Fruit fly (Drosophila melanogaster) whole organism, embryonic: ENCODE results near the gene MRG15.

Experiments
- C15 ChIP-seq: fragments of 200-800 bp; sonication (Bioruptor generic); IDR thresholded peaks from 3 replicates; pipeline ENCODE4 v1.3.6; 2022; ENCODE audit warnings: missing biosample characterization, missing genetic modification characterization
- CG1024 ChIP-seq: fragments of 200-800 bp; sonication (Bioruptor generic); IDR thresholded peaks from 2 replicates; pipeline ENCODE4 v1.3.6; 2022; ENCODE audit warnings: missing biosample characterization, missing genetic modification characterization
- CG10462 ChIP-seq: fragments of 200-800 bp; sonication (Bioruptor generic); optimal IDR thresholded peaks from 2 replicates; lab custom pipeline; 2016; ENCODE audit warnings: missing biosample characterization, missing genetic modification characterization
- CG15269 ChIP-seq: fragments of 200-800 bp; sonication (Bioruptor generic); optimal IDR thresholded peaks from 2 replicates; lab custom pipeline; 2018; ENCODE audit warnings: missing biosample characterization, mild to moderate bottlenecking, missing genetic modification characterization, moderate library complexity
- CG15514 ChIP-seq: fragments of 200-800 bp; sonication (Bioruptor generic); optimal IDR thresholded peaks from 3 replicates; lab custom pipeline; 2017; ENCODE audit warnings: missing biosample characterization, missing genetic modification characterization, mild to moderate bottlenecking, moderate library complexity, missing genetic modification reagents
- CG17359 ChIP-seq: fragments of 200-800 bp; sonication (Bioruptor generic); optimal IDR thresholded peaks from 3 replicates; lab custom pipeline; 2018; ENCODE audit warnings: missing biosample characterization, mild to moderate bottlenecking, missing genetic modification characterization, moderate library complexity
- CG18011 ChIP-seq: fragments of 200-800 bp; sonication (Bioruptor generic); optimal IDR thresholded peaks from 2 replicates; lab custom pipeline; 2017; ENCODE audit warnings: missing biosample characterization, missing genetic modification characterization, mild to moderate bottlenecking, moderate library complexity, missing genotype
- CG30403 ChIP-seq: fragments of 200-800 bp; sonication (Bioruptor generic); optimal IDR thresholded peaks from 3 replicates; lab custom pipeline; 2016; ENCODE audit warnings: missing biosample characterization, missing genetic modification characterization
- CG32767 ChIP-seq: fragments of 200-800 bp; sonication (Bioruptor generic); IDR thresholded peaks from 2 replicates; pipeline ENCODE4 v1.3.6; 2022; ENCODE audit warnings: missing biosample characterization, missing genetic modification characterization
- CG32772 ChIP-seq: fragments of 200-800 bp; sonication (Bioruptor generic); IDR thresholded peaks from 2 replicates; pipeline ENCODE4 v1.3.6; 2022; ENCODE audit warnings: missing biosample characterization, missing genetic modification characterization
- CG34376 ChIP-seq: fragments of 200-800 bp; sonication (Bioruptor generic); optimal IDR thresholded peaks from 2 replicates; lab custom pipeline; 2018; ENCODE audit warnings: missing biosample characterization, mild to moderate bottlenecking, missing genetic modification characterization
- CG7357 ChIP-seq: fragments of 200-800 bp; sonication (Bioruptor generic); IDR thresholded peaks from 3 replicates; pipeline ENCODE4 v1.3.6; 2022; ENCODE audit warnings: missing biosample characterization, missing genetic modification characterization
- CG9215 ChIP-seq: fragments of 200-800 bp; sonication (Bioruptor generic); IDR thresholded peaks from 2 replicates; pipeline ENCODE4 v1.3.6; 2022; ENCODE audit warnings: missing biosample characterization, missing genetic modification characterization
- D19A ChIP-seq: fragments of 200-800 bp; optimal IDR thresholded peaks from 3 replicates; lab custom pipeline; 2019; ENCODE audit warnings: missing biosample characterization, mild to moderate bottlenecking, missing genetic modification characterization, moderate library complexity
- Dbx ChIP-seq: fragments of 200-800 bp; sonication (Bioruptor generic); IDR thresholded peaks from 3 replicates; pipeline ENCODE4 v1.3.6; 2022; ENCODE audit warnings: missing biosample characterization, missing genetic modification characterization
- Mad ChIP-seq: fragments of 200-800 bp; sonication (Bioruptor generic); optimal IDR thresholded peaks from 2 replicates; lab custom pipeline; 2016; ENCODE audit warnings: missing biosample characterization, missing genetic modification characterization
- Med ChIP-seq: fragments of 200-800 bp; sonication (Bioruptor generic); peaks from one replicate; lab custom pipeline; 2016; ENCODE audit warnings: missing biosample characterization, missing genetic modification characterization, mild to moderate bottlenecking, inconsistent platforms, moderate library complexity
- Meics ChIP-seq: fragments of 200-800 bp; sonication (Bioruptor generic); optimal IDR thresholded peaks from 2 replicates; lab custom pipeline; 2017; ENCODE audit warnings: missing biosample characterization, mild to moderate bottlenecking, missing genetic modification characterization
- Nf-YA ChIP-seq: fragments of 200-800 bp; sonication (Bioruptor generic); IDR thresholded peaks from 2 replicates; pipeline ENCODE4 v1.3.6; 2022; ENCODE audit warnings: missing biosample characterization, missing genetic modification characterization
- Opbp ChIP-seq: fragments of 200-800 bp; sonication (Bioruptor generic); IDR thresholded peaks from 3 replicates; pipeline ENCODE4 v1.3.6; 2022; ENCODE audit warnings: missing biosample characterization, missing genetic modification characterization; ENCODE audit not compliant: partially characterized antibody
- PHDP ChIP-seq: fragments of 200-800 bp; sonication (Bioruptor generic); optimal IDR thresholded peaks from 3 replicates; lab custom pipeline; 2018; ENCODE audit warnings: missing biosample characterization, mild to moderate bottlenecking, missing genetic modification characterization, moderate library complexity
- Sry-δ ChIP-seq: fragments of 200-800 bp; sonication (Bioruptor generic); optimal IDR thresholded peaks from 2 replicates; lab custom pipeline; 2016; ENCODE audit warnings: missing biosample characterization, missing genetic modification characterization
- Tbp ChIP-seq: fragments of >200 bp; optimal IDR thresholded peaks from 2 replicates; lab custom pipeline; 2018; ENCODE audit warnings: missing biosample characterization, missing genetic modification characterization
- Trl ChIP-seq, 3 experiments: fragments of >200 bp in 2 of 3; fragments of 200-800 bp in 1 of 3; sonication (Bioruptor generic) in 1 of 3; optimal IDR thresholded peaks; 2 replicates in 1 of 3; 3 replicates in 2 of 3; lab custom pipeline; 2016 to 2017; ENCODE audit warnings: missing biosample characterization in 1 of 3, missing genetic modification characterization in 1 of 3
- ara ChIP-seq: fragments of 200-800 bp; sonication (Bioruptor generic); IDR thresholded peaks from 2 replicates; pipeline ENCODE4 v1.3.6; 2022; ENCODE audit warnings: missing biosample characterization, missing genetic modification characterization
- ci ChIP-seq: fragments of 200-800 bp; sonication (Bioruptor generic); IDR thresholded peaks from 3 replicates; pipeline ENCODE4 v1.3.6; 2022; ENCODE audit warnings: missing biosample characterization, missing genetic modification characterization
- crp ChIP-seq, 2 experiments: fragments of 200-800 bp; sonication (Bioruptor generic); optimal IDR thresholded peaks; 2 replicates in 1 of 2; 3 replicates in 1 of 2; lab custom pipeline; 2017; ENCODE audit warnings: missing biosample characterization in 2 of 2, missing genetic modification characterization in 2 of 2, mild to moderate bottlenecking in 1 of 2, moderate library complexity in 1 of 2
- en ChIP-seq: fragments of 200-800 bp; sonication (Bioruptor generic); optimal IDR thresholded peaks from 2 replicates; lab custom pipeline; 2016; ENCODE audit warnings: missing biosample characterization, missing genetic modification characterization
- eyg ChIP-seq: fragments of 200-800 bp; sonication (Bioruptor generic); optimal IDR thresholded peaks from 3 replicates; lab custom pipeline; 2016; ENCODE audit warnings: missing biosample characterization, missing genetic modification characterization
- fru ChIP-seq: fragments of >200 bp; optimal IDR thresholded peaks from 2 replicates; lab custom pipeline; 2017
- fu2 ChIP-seq: fragments of 200-800 bp; sonication (Bioruptor generic); optimal IDR thresholded peaks from 2 replicates; lab custom pipeline; 2016; ENCODE audit warnings: missing biosample characterization, missing genetic modification characterization
- gcm2 ChIP-seq: fragments of 200-800 bp; sonication (Bioruptor generic); optimal IDR thresholded peaks from 2 replicates; lab custom pipeline; 2016; ENCODE audit warnings: missing biosample characterization, missing genetic modification characterization
- inv ChIP-seq: fragments of 200-800 bp; sonication (Bioruptor generic); IDR thresholded peaks from 2 replicates; pipeline ENCODE4 v1.3.6; 2022; ENCODE audit warnings: missing biosample characterization, missing genetic modification characterization; ENCODE audit not compliant: partially characterized antibody
- kah ChIP-seq: fragments of 200-800 bp; sonication (Bioruptor generic); optimal IDR thresholded peaks from 2 replicates; lab custom pipeline; 2018; ENCODE audit warnings: missing biosample characterization, mild to moderate bottlenecking, missing genetic modification characterization
- lilli ChIP-seq: fragments of 200-800 bp; sonication (Bioruptor generic); optimal IDR thresholded peaks from 3 replicates; lab custom pipeline; 2016; ENCODE audit warnings: missing biosample characterization, missing genetic modification characterization
- pan ChIP-seq, 4 experiments: fragments of >200 bp in 3 of 4; fragments of 200-800 bp in 1 of 4; sonication (Bioruptor generic) in 1 of 4; optimal IDR thresholded peaks in 3 of 4; IDR thresholded peaks in 1 of 4; 2 replicates each; pipeline versions ENCODE4 v1.3.6 to Lab custom; 2017 to 2022; ENCODE audit warnings: missing biosample characterization in 2 of 4, missing genetic modification characterization in 2 of 4, mixed read lengths in 1 of 4
- row ChIP-seq: fragments of 200-800 bp; sonication (Bioruptor generic); IDR thresholded peaks from 3 replicates; pipeline ENCODE4 v1.3.6; 2022; ENCODE audit warnings: missing biosample characterization, missing genetic modification characterization
- sd ChIP-seq: fragments of 200-800 bp; sonication (Bioruptor generic); optimal IDR thresholded peaks from 3 replicates; lab custom pipeline; 2018; ENCODE audit warnings: missing biosample characterization, mild to moderate bottlenecking, missing genetic modification characterization, moderate library complexity
- shn ChIP-seq: fragments of 200-800 bp; sonication (Bioruptor generic); optimal IDR thresholded peaks from 3 replicates; lab custom pipeline; 2016; ENCODE audit warnings: missing biosample characterization, missing genetic modification characterization
- sisA ChIP-seq: fragments of 200-800 bp; sonication (Bioruptor generic); IDR thresholded peaks from 2 replicates; pipeline ENCODE4 v1.3.6; 2022; ENCODE audit warnings: missing biosample characterization, missing genetic modification characterization
- sqz ChIP-seq: fragments of 200-800 bp; sonication (Bioruptor generic); optimal IDR thresholded peaks from 3 replicates; lab custom pipeline; 2018; ENCODE audit warnings: missing biosample characterization, mild to moderate bottlenecking, missing genetic modification characterization
- ttk ChIP-seq: fragments of 200-800 bp; sonication (Bioruptor generic); IDR thresholded peaks from 2 replicates; pipeline ENCODE4 v2.1.2; 2022; ENCODE audit warnings: missing biosample characterization, missing genetic modification characterization
- twi ChIP-seq: fragments of 200-800 bp; optimal IDR thresholded peaks from 2 replicates; lab custom pipeline; 2019; ENCODE audit warnings: missing biosample characterization, mild to moderate bottlenecking, missing genetic modification characterization, moderate library complexity

Gene MRG15

DNA sequence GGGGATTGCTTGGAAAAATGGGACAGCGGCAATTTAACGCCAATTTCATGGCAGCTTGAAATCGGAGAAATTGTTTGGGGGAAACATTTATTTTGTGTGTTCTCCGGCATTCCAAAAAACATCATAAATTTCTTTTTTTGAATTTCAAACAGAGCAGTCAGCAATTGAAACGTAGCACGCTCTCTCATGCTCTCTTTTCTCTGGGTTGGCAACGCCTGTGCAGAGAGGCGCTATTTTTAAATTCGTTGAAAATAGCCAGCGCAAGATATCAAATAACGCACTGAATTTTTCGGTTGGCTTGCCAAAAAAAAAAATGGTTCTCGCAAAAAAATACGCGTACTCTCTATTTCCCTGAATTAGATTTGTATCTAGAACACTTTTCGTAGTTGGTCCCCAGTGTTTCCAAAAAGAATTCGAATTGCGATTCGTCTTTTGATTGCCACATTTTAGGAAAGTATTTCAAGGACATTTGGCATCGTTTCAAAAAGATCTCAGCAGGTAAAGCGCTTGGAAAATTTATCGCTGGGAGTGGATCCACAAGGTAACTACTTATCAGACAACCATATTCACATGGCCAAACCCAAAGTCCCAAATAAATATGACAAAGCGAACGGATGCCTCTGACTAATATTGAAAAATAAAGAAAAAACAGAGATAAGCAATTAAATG lies 8.2 kb upstream of the MRG15 start (continued):
- TF ChIP-seq row (GFP tag; lab: Robert Waterston, UW) (no peak), fru (lab: Kevin White, UChicago) (no peak), CG10462 (no peak), CG34376 (GFP tag; lab: Kevin White, UChicago) (peak; percentile 78), gcm2 (GFP tag; lab: Kevin White, UChicago) (no peak), twi (tag; lab: Kevin White, UChicago) (no peak), Tbp (GFP tag; lab: Kevin White, UChicago) (no peak), Trl (optimal IDR thresholded peaks at IDR 0.05; lab: Kevin White, UChicago) (peak; percentile 44 to 81), Trl (GFP tag; optimal IDR thresholded peaks at IDR 0.05; lab: Kevin White, UChicago) (peak; percentile 58), inv (GFP tag; lab: Robert Waterston, UW) (no peak), CG30403 (GFP tag; lab: Kevin White, UChicago) (no peak), ci (GFP tag; lab: Robert Waterston, UW) (no peak), fu2 (no peak), CG18011 (GFP tag; lab: Kevin White, UChicago) (peak; percentile 98), CG15269 (tag; lab: Kevin White, UChicago) (no peak), Nf-YA (GFP tag; lab: Robert Waterston, UW) (no peak)

dm6 chr3R:15282982-15283809 lies 5.3 kb upstream of the MRG15 start:
- TF ChIP-seq eyg (no peak), ci (GFP tag; lab: Robert Waterston, UW) (no peak), Sry-δ (GFP tag; lab: Kevin White, UChicago) (no peak), PHDP (tag; lab: Kevin White, UChicago) (no peak), ara (GFP tag; lab: Robert Waterston, UW) (no peak), sqz (GFP tag; lab: Kevin White, UChicago) (no peak), C15 (GFP tag; lab: Robert Waterston, UW) (0 out of 3 replicates have a peak, but pooled peaks have one; percentile 19), Dbx (GFP tag; lab: Robert Waterston, UW) (0 out of 3 replicates have a peak, but pooled peaks have one; percentile 22), CG9215 (GFP tag; lab: Robert Waterston, UW) (no peak), CG32767 (GFP tag; lab: Robert Waterston, UW) (no peak), kah (GFP tag; lab: Kevin White, UChicago) (no peak)

- peak; percentile 57 for TF ChIP-seq sd
- TF ChIP-seq CG32772 (GFP tag; lab: Robert Waterston, UW), result 0 out of 2 replicates have a peak, but pooled peaks have one; percentile 17
- TF ChIP-seq Mad (GFP tag; lab: Kevin White, UChicago), result no peak
- TF ChIP-seq Med (GFP tag; lab: Kevin White, UChicago), result peak; percentile 23
- peak; percentile 69 for TF ChIP-seq kah (GFP tag; lab: Kevin White, UChicago)
- TF ChIP-seq lilli, result peak; percentile 18
- no peak for TF ChIP-seq ttk (GFP tag; lab: Robert Waterston, UW)
- peak; percentile 18 for TF ChIP-seq D19A
- TF ChIP-seq, all 482 proteins: peak for 6
Measured at dm6 chr3R:15282326-15282725, 4.4 kb upstream of the MRG15 start.

dm6 chr3R:15281335-15281963 lies 3.5 kb upstream of the MRG15 start:
- TF ChIP-seq CG17359 (tag; lab: Kevin White, UChicago) (no peak), crp (GFP tag; optimal IDR thresholded peaks at IDR 0.05; lab: Kevin White, UChicago) (no peak), sisA (GFP tag; lab: Robert Waterston, UW) (no peak), en (GFP tag; lab: Kevin White, UChicago) (no peak), CG1024 (GFP tag; lab: Robert Waterston, UW) (no peak), Meics (GFP tag; lab: Kevin White, UChicago) (no peak), pan (optimal IDR thresholded peaks at IDR 0.05; lab: Kevin White, UChicago) (no peak), pan (GFP tag; optimal IDR thresholded peaks at IDR 0.05 in 1 of 2, IDR thresholded peaks at IDR 0.05 in 1 of 2) (peak in 1 of 2 experiments; percentile 2), CG15514 (no peak), CG7357 (GFP tag; lab: Robert Waterston, UW) (no peak), shn (no peak), sqz (GFP tag; lab: Kevin White, UChicago) (no peak), Opbp (GFP tag; lab: Robert Waterston, UW) (no peak)
